Fruit fly (Drosophila melanogaster) ovary, adult (tissue): Measurements from ENCODE around the gene Cpr72Ea.
A peak's percentile ranks its signal among the peaks of the same experiment; 100 is the strongest.

Experiments used
- CG17801 ChIP-seq: fragments of 200-800 bp; optimal IDR thresholded peaks from 2 replicates; lab custom pipeline; 2019; ENCODE audit warnings: missing biosample characterization, mild to moderate bottlenecking, missing genetic modification characterization, moderate library complexity; ENCODE audit not compliant: partially characterized antibody

Cpr72Ea gene

dm6 chr3L:16392203-16392800 lies 29.9 kb downstream of the Cpr72Ea start:
- no peak for TF ChIP-seq CG17801 (GFP tag; lab: Kevin White, UChicago)

- TF ChIP-seq CG17801 (GFP tag; lab: Kevin White, UChicago): no peak
Observed at dm6 chr3L:16392874-16393273, 30.5 kb downstream of the Cpr72Ea start.

dm6 chr3L:16393700-16394099 lies 31.3 kb downstream of the Cpr72Ea start:
- TF ChIP-seq CG17801 (GFP tag; lab: Kevin White, UChicago): no peak

dm6 chr3L:16394506-16394905 lies 32.1 kb downstream of the Cpr72Ea start, which contains the start of gene Gagr:
Gene Gagr (plus strand): TSS chr3L:16394586.
- TF ChIP-seq CG17801 (GFP tag; lab: Kevin White, UChicago): no peak

- TF ChIP-seq CG17801 (GFP tag; lab: Kevin White, UChicago): no peak
Observed at dm6 chr3L:16400175-16400574, 37.8 kb downstream of the Cpr72Ea start, which contains the start of gene CG44836. Gene CG44836 (minus strand): TSS chr3L:16400275.

- no peak for TF ChIP-seq CG17801 (GFP tag; lab: Kevin White, UChicago)
Observed at dm6 chr3L:16402253-16402652, 39.9 kb downstream of the Cpr72Ea start.

dm6 chr3L:16407815-16408608 lies 45.6 kb downstream of the Cpr72Ea start:
- no peak for TF ChIP-seq CG17801 (GFP tag; lab: Kevin White, UChicago)

dm6 chr3L:16408609-16409439 lies 46.4 kb downstream of the Cpr72Ea start:
- no peak for TF ChIP-seq CG17801 (GFP tag; lab: Kevin White, UChicago)

- no peak for TF ChIP-seq CG17801 (GFP tag; lab: Kevin White, UChicago)
Observed at dm6 chr3L:16409440-16410233, 47.2 kb downstream of the Cpr72Ea start.

dm6 chr3L:16410234-16411119 lies 48.1 kb downstream of the Cpr72Ea start:
- no peak for TF ChIP-seq CG17801 (GFP tag; lab: Kevin White, UChicago)

- peak; percentile 29 for TF ChIP-seq CG17801 (GFP tag; lab: Kevin White, UChicago)
Observed at dm6 chr3L:16411566-16411965, 49.2 kb downstream of the Cpr72Ea start, which contains the start of gene fax. Gene fax (minus strand): TSS chr3L:16411828.

- TF ChIP-seq CG17801 (GFP tag; lab: Kevin White, UChicago): peak; percentile 47
Observed at dm6 chr3L:16412394-16412950, 50.1 kb downstream of the Cpr72Ea start, which contains the start of gene Serinc. Gene Serinc (plus strand): TSS chr3L:16412722.
